Worm (Caenorhabditis elegans) whole organism, L4/young adult: ENCODE results near the gene T08G2.2.

Source experiments
- W03F9.2 ChIP-seq: fragments of 150-350 bp; optimal IDR thresholded peaks from 2 replicates; lab custom pipeline; 2014; ENCODE audit warnings: missing biosample characterization, missing genetic modification characterization
- dao-5 ChIP-seq: sonication (generic microtip); optimal IDR thresholded peaks from 2 replicates; lab custom pipeline; 2016; ENCODE audit warnings: missing genotype, missing genetic modification characterization, moderate library complexity, missing compliant biosample characterization
- him-1 ChIP-seq: sonication (generic microtip); optimal IDR thresholded peaks from 2 replicates; lab custom pipeline; 2016; ENCODE audit warnings: missing genotype, missing genetic modification reagents, missing genetic modification characterization, missing compliant biosample characterization

Gene T08G2.2

DNA sequence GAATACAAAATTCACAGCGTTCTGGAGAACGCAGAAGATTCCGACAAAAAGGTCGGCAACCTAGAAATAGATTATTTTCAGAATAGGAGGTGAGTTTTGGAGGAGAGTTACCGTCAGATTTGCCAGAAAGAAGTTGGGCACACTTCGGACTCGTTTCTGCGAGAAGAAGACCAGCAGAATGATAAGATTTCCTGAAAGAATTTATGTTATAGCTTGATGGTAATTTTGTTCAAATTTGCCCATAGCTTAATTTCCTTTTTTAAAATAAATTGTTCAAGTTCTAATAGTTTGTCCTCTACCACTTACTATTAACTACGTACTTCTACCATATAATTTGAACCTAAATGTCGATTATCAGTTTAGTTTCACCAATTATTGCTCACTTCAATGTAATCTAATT, 52.1 kb downstream of the T08G2.2 start:
- TF ChIP-seq him-1 (tag; lab: Kevin White, UChicago) (no peak), W03F9.2 (tag; lab: Kevin White, UChicago) (no peak), dao-5 (tag; lab: Kevin White, UChicago) (no peak)
